Worm (Caenorhabditis elegans): Measurements from ENCODE around the gene spe-42.

- TF ChIP-seq ceh-18 (tag; optimal IDR thresholded peaks at IDR 0.05) (no peak), hlh-8 (tag; optimal IDR thresholded peaks at IDR 0.05) (no peak), hlh-30 (tag; optimal IDR thresholded peaks at IDR 0.05; ENCODE audit: insufficient read depth) (no peak), pag-3 (tag; optimal IDR thresholded peaks at IDR 0.05; ENCODE audit: borderline replicate concordance) (no peak), ceh-9 (tag; optimal IDR thresholded peaks at IDR 0.05) (no peak), ahr-1 (tag; optimal IDR thresholded peaks at IDR 0.05) (no peak), dve-1 (tag; optimal IDR thresholded peaks at IDR 0.05) (no peak), pros-1 (tag; optimal IDR thresholded peaks at IDR 0.05) (no peak), lin-11 (tag; optimal IDR thresholded peaks at IDR 0.05) (no peak), elt-2 (tag; optimal IDR thresholded peaks at IDR 0.05) (peak; percentile 23)
Observed at ce11 chrV:11716930-11717329, 19.9 kb downstream of the spe-42 start.

Data from whole organism, late embryonic.